Worm (Caenorhabditis elegans) whole organism, mixed stage, embryonic: ENCODE results near the gene wbp-11.

Source experiments
- M03D4.4 ChIP-seq: sonication (generic microtip); optimal IDR thresholded peaks from 2 replicates; lab custom pipeline; 2017; ENCODE audit warnings: mild to moderate bottlenecking, missing genetic modification characterization, missing compliant biosample characterization
- bed-3 ChIP-seq: fragments of 200-800 bp; sonication (Bioruptor generic); optimal IDR thresholded peaks from 3 replicates; lab custom pipeline; 2018; ENCODE audit warnings: mild to moderate bottlenecking, missing genetic modification characterization, moderate library complexity, missing compliant biosample characterization
- blmp-1 ChIP-seq: fragments of 150-350 bp; optimal IDR thresholded peaks from 2 replicates; lab custom pipeline; 2014; ENCODE audit warnings: missing biosample characterization, missing genetic modification characterization
- ceh-39 ChIP-seq: fragments of 150-350 bp; optimal IDR thresholded peaks from 2 replicates; lab custom pipeline; 2014; ENCODE audit warnings: missing biosample characterization, missing genetic modification characterization
- ceh-43 ChIP-seq: fragments of 200-800 bp; sonication (Bioruptor generic); optimal IDR thresholded peaks from 2 replicates; lab custom pipeline; 2018; ENCODE audit warnings: mild to moderate bottlenecking, missing genetic modification characterization, moderate library complexity, missing compliant biosample characterization
- ces-1 ChIP-seq: fragments of 150-350 bp; optimal IDR thresholded peaks from 2 replicates; lab custom pipeline; 2014; ENCODE audit warnings: missing biosample characterization, missing genetic modification reagents, missing genetic modification characterization
- cnd-1 ChIP-seq: fragments of 200-800 bp; sonication (Bioruptor generic); optimal IDR thresholded peaks from 2 replicates; lab custom pipeline; 2018; ENCODE audit warnings: mild to moderate bottlenecking, missing genetic modification characterization, missing compliant biosample characterization
- drap-1 ChIP-seq: fragments of 200-800 bp; sonication (Bioruptor generic); optimal IDR thresholded peaks from 3 replicates; lab custom pipeline; 2018; ENCODE audit warnings: mild to moderate bottlenecking, missing genetic modification characterization, missing compliant biosample characterization
- elt-1 ChIP-seq: sonication (generic microtip); optimal IDR thresholded peaks from 2 replicates; lab custom pipeline; 2017; ENCODE audit warnings: missing genetic modification characterization, mild to moderate bottlenecking, missing compliant biosample characterization, antibody characterized with exemption, moderate library complexity, borderline replicate concordance; ENCODE audit not compliant: insufficient read depth
- elt-3 ChIP-seq: fragments of 150-350 bp; optimal IDR thresholded peaks from 2 replicates; lab custom pipeline; 2014; ENCODE audit warnings: missing biosample characterization, missing genetic modification characterization
- flh-1 ChIP-seq: fragments of 200-800 bp; sonication (Bioruptor generic); optimal IDR thresholded peaks from 2 replicates; lab custom pipeline; 2018; ENCODE audit warnings: mild to moderate bottlenecking, missing genetic modification characterization, moderate library complexity, missing compliant biosample characterization
- ham-2 ChIP-seq: fragments of 200-800 bp; sonication (Bioruptor generic); optimal IDR thresholded peaks from 2 replicates; lab custom pipeline; 2018; ENCODE audit warnings: mild to moderate bottlenecking, missing genetic modification characterization, missing compliant biosample characterization
- hlh-1 ChIP-seq: fragments of 150-350 bp; optimal IDR thresholded peaks from 2 replicates; lab custom pipeline; 2014; ENCODE audit warnings: missing biosample characterization, missing genetic modification reagents, missing genetic modification characterization
- lin-32 ChIP-seq: fragments of 200-800 bp; sonication (Bioruptor generic); optimal IDR thresholded peaks from 2 replicates; lab custom pipeline; 2018; ENCODE audit warnings: mild to moderate bottlenecking, missing genetic modification characterization, missing compliant biosample characterization
- lsy-2 ChIP-seq: fragments of 150-350 bp; optimal IDR thresholded peaks from 2 replicates; lab custom pipeline; 2014; ENCODE audit warnings: missing biosample characterization, missing genetic modification characterization
- mep-1 ChIP-seq: fragments of 150-350 bp; optimal IDR thresholded peaks from 2 replicates; lab custom pipeline; 2017; ENCODE audit warnings: missing biosample characterization, missing genetic modification reagents, missing genetic modification characterization, inconsistent platforms
- mls-2 ChIP-seq: sonication (generic microtip); optimal IDR thresholded peaks from 2 replicates; lab custom pipeline; 2016; ENCODE audit warnings: mild to moderate bottlenecking, missing genetic modification characterization, moderate library complexity, missing compliant biosample characterization
- nhr-2 ChIP-seq: fragments of 150-350 bp; optimal IDR thresholded peaks from 2 replicates; lab custom pipeline; 2014; ENCODE audit warnings: missing biosample characterization, missing genetic modification characterization
- nhr-237 ChIP-seq: fragments of 150-350 bp; optimal IDR thresholded peaks from 2 replicates; lab custom pipeline; 2014; ENCODE audit warnings: missing biosample characterization, missing genetic modification characterization
- nhr-28 ChIP-seq: fragments of 150-350 bp; optimal IDR thresholded peaks from 2 replicates; lab custom pipeline; 2014; ENCODE audit warnings: missing biosample characterization, missing genetic modification characterization
- nhr-76 ChIP-seq: sonication (generic microtip); optimal IDR thresholded peaks from 2 replicates; lab custom pipeline; 2017; ENCODE audit warnings: missing biosample characterization, missing genetic modification characterization
- pha-4 ChIP-seq: fragments of 150-350 bp; optimal IDR thresholded peaks from 2 replicates; lab custom pipeline; 2018; ENCODE audit warnings: missing biosample characterization, missing genetic modification reagents, missing genetic modification characterization
- sem-2 ChIP-seq: fragments of 200-800 bp; sonication (Bioruptor generic); optimal IDR thresholded peaks from 2 replicates; lab custom pipeline; 2018; ENCODE audit warnings: mild to moderate bottlenecking, missing genetic modification characterization, missing compliant biosample characterization
- snpc-4 ChIP-seq: fragments of 150-350 bp; optimal IDR thresholded peaks from 2 replicates; lab custom pipeline; 2014; ENCODE audit warnings: missing biosample characterization, missing genetic modification characterization
- unc-39 ChIP-seq: fragments of 150-350 bp; optimal IDR thresholded peaks from 2 replicates; lab custom pipeline; 2014; ENCODE audit warnings: missing biosample characterization, missing genetic modification characterization
- unc-62 ChIP-seq: fragments of 150-350 bp; optimal IDR thresholded peaks from 2 replicates; lab custom pipeline; 2014; ENCODE audit warnings: missing biosample characterization, missing genetic modification reagents, missing genetic modification characterization
- zip-8 ChIP-seq: fragments of 150-350 bp; optimal IDR thresholded peaks from 2 replicates; lab custom pipeline; 2014; ENCODE audit warnings: missing biosample characterization, missing genetic modification characterization
- ztf-11 ChIP-seq: fragments of 150-350 bp; optimal IDR thresholded peaks from 2 replicates; lab custom pipeline; 2014; ENCODE audit warnings: missing biosample characterization, missing genetic modification characterization

Gene wbp-11

DNA sequence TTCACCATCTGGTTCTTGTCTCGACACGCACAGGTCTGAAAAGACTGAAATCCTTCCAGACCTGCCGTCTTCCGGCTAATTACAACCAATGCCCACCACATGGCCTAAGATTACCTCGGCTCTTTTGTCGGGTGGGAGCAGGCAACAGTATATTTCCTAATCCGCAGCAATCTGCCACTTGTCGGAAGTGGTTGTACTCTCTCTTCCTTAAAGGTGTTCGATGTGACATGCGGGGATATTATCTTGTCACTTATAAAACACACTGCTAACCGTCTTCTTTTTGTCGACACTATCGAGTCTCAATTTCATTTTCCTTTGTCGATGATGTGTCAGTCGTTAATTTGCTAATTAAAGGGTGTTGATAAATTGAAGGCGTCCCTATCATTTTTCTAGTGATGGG lies 28.6 kb upstream of the wbp-11 start, which contains the start of gene F27E5.3:
Gene F27E5.3 (minus strand): TSS at position 101 of the 400 bp plus-strand sequence.
- TF ChIP-seq mls-2, result no peak
- TF ChIP-seq nhr-2 (tag; lab: Kevin White, UChicago), result peak; percentile 40

- TF ChIP-seq lin-32 (no peak), drap-1 (no peak), lsy-2 (tag; lab: Kevin White, UChicago) (peak; percentile 71)
- TF ChIP-seq, all 35 proteins: peak for 1
Measured at ce11 chrII:10146488-10146887, 26.2 kb upstream of the wbp-11 start, which contains the start of gene pax-3. Gene pax-3 (plus strand): TSS chrII:10146570.

- TF ChIP-seq snpc-4 (tag; lab: Kevin White, UChicago) (no peak), ceh-43 (no peak), pha-4 (tag; lab: Kevin White, UChicago) (no peak), unc-39 (tag; lab: Kevin White, UChicago) (no peak), flh-1 (GFP tag; lab: Kevin White, UChicago) (no peak), bed-3 (GFP tag; lab: Kevin White, UChicago) (no peak), elt-1 (tag; lab: Kevin White, UChicago) (no peak), hlh-1 (no peak), unc-62 (no peak), ztf-11 (tag; lab: Kevin White, UChicago) (no peak), nhr-237 (tag; lab: Kevin White, UChicago) (no peak), cnd-1 (no peak), lin-32 (no peak), M03D4.4 (no peak), nhr-76 (no peak), mep-1 (no peak), ham-2 (no peak)
Measured at ce11 chrII:10147502-10147901, 25.2 kb upstream of the wbp-11 start.

- TF ChIP-seq nhr-28 (tag; lab: Kevin White, UChicago) (no peak), blmp-1 (tag; lab: Kevin White, UChicago) (no peak), ham-2 (no peak), nhr-76 (no peak), nhr-237 (tag; lab: Kevin White, UChicago) (no peak), zip-8 (tag; lab: Kevin White, UChicago) (no peak), mep-1 (no peak), unc-39 (tag; lab: Kevin White, UChicago) (no peak), drap-1 (no peak), nhr-2 (tag; lab: Kevin White, UChicago) (no peak), ceh-43 (no peak), ces-1 (GFP tag; lab: Kevin White, UChicago) (no peak), snpc-4 (tag; lab: Kevin White, UChicago) (no peak), M03D4.4 (no peak), elt-3 (tag; lab: Kevin White, UChicago) (no peak), ceh-39 (tag; lab: Kevin White, UChicago) (no peak), hlh-1 (no peak), sem-2 (GFP tag; lab: Kevin White, UChicago) (no peak)
- TF ChIP-seq, all 35 proteins: peak for 0
Measured at ce11 chrII:10155106-10155505, 17.6 kb upstream of the wbp-11 start, which contains the start of gene nlp-63. Gene nlp-63 (plus strand): TSS chrII:10155406.

DNA sequence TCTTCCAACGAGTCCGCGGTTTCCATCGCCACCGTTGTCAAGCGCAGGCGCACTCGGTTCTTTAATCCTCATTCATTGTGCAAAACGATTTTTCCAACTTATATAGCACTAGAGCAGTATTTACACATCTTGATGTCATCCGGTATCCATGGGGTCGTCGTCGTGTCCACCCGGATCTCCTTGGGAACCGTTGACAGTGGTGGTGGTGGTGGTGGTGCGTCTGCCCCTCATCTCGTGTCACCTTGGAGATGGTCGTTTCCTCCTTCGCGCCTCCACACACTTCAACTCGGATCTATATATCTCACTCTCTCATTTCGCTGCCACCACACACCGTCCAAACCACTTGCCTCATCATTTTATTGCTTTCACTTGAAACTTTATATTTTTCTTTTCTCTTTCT lies 9.9 kb upstream of the wbp-11 start:
- TF ChIP-seq ceh-39 (tag; lab: Kevin White, UChicago), result no peak

DNA sequence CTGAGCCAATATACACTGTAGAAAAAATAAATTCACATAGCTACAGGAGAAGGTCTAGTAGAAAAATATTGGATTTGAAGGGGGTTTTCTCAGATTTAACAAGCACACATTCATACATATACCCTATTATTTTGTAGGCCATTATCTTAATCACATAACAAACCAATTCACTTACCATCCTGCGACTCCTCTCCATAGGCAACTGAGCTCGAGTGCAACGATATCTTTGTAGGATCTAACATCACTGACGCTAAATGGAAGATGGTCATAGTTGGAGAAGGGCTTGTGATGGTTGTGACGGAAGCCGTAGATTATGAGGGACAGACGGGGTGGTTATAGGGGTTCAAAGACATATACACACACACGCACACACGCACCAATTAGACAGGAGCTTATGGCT lies 8.6 kb upstream of the wbp-11 start:
- TF ChIP-seq flh-1 (GFP tag; lab: Kevin White, UChicago) (no peak), nhr-2 (tag; lab: Kevin White, UChicago) (no peak), zip-8 (tag; lab: Kevin White, UChicago) (no peak), unc-39 (tag; lab: Kevin White, UChicago) (no peak)

DNA sequence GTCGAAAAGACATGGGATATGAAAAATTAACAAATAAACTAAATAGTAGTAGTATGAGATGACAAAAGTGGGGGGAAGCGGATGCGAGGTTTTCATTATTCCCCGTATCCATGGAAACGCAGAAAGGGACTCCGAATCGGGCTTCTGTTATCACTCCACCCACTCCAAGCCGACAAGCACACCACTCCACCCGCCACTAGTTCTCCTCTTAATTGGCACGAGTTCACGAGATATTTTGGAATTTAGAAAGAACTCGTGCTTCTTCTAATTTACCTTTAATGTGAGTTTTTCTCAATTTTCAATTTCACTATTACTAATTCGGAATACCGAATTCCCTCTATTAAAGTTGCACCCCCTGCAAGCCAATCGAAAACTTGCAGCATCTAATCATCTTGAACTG lies 6.4 kb upstream of the wbp-11 start:
- no peak for TF ChIP-seq zip-8 (tag; lab: Kevin White, UChicago)
- TF ChIP-seq nhr-237 (tag; lab: Kevin White, UChicago), result no peak
- TF ChIP-seq, all 35 proteins: peak for 0
